Worm (Caenorhabditis elegans): Measurements from ENCODE around the gene etr-1.

DNA sequence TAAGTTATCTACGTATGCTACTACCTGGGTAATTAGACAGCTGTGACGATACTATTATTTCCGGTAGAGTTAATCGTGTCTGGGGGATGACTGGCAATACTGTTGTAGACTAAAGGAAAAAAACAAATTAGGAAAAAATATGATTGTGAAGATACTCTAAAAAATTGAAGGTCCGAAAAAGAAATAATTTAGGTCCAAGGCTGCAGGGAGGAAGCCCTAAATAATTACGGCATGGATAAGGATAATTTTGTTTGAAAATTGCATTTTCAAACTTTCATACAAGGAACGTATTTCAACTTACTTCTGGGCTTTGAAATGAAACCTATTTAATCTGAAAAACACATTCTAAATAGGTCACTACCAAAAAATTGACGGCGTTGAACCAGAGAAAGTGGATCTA, 33.2 kb upstream of the etr-1 start, which contains the start of gene srd-3:
- no peak for TF ChIP-seq lin-13 (GFP tag; optimal IDR thresholded peaks at IDR 0.05)
- TF ChIP-seq fos-1 (tag; optimal IDR thresholded peaks at IDR 0.05), result no peak
- TF ChIP-seq snpc-4 (tag; optimal IDR thresholded peaks at IDR 0.05), result no peak
- no peak for TF ChIP-seq nhr-12 (tag; optimal IDR thresholded peaks at IDR 0.05)
- no peak for TF ChIP-seq sox-4 (tag; optimal IDR thresholded peaks at IDR 0.05)
- no peak for TF ChIP-seq ama-1 (optimal IDR thresholded peaks at IDR 0.05)
- TF ChIP-seq lir-3 (tag; optimal IDR thresholded peaks at IDR 0.05; ENCODE audit: poor library complexity), result no peak
